Fruit fly (Drosophila melanogaster) whole organism, prepupa: ENCODE results near the gene Cyt-c1L.

ENCODE experiments used
- CG11902 ChIP-seq: fragments of 200-800 bp; sonication (Bioruptor generic); optimal IDR thresholded peaks from 3 replicates; lab custom pipeline; 2016; ENCODE audit warnings: missing biosample characterization, missing genetic modification characterization
- Hr38 ChIP-seq: sonication (Bioruptor generic); optimal IDR thresholded peaks from 2 replicates; lab custom pipeline; 2016; ENCODE audit warnings: missing biosample characterization, missing genetic modification characterization
- Lpt ChIP-seq: fragments of 200-800 bp; sonication (Bioruptor generic); optimal IDR thresholded peaks from 3 replicates; lab custom pipeline; 2016; ENCODE audit warnings: missing biosample characterization, missing genetic modification characterization
- Met ChIP-seq: fragments of 200-800 bp; sonication (Bioruptor generic); optimal IDR thresholded peaks from 3 replicates; lab custom pipeline; 2016; ENCODE audit warnings: missing biosample characterization, missing genetic modification characterization
- cyc ChIP-seq: fragments of 200-800 bp; sonication (Bioruptor generic); optimal IDR thresholded peaks from 3 replicates; lab custom pipeline; 2016; ENCODE audit warnings: missing biosample characterization, missing genetic modification characterization
- pdm3 ChIP-seq: fragments of 200-800 bp; sonication (Bioruptor generic); optimal IDR thresholded peaks from 3 replicates; lab custom pipeline; 2016; ENCODE audit warnings: missing biosample characterization, missing genetic modification characterization

DNA sequence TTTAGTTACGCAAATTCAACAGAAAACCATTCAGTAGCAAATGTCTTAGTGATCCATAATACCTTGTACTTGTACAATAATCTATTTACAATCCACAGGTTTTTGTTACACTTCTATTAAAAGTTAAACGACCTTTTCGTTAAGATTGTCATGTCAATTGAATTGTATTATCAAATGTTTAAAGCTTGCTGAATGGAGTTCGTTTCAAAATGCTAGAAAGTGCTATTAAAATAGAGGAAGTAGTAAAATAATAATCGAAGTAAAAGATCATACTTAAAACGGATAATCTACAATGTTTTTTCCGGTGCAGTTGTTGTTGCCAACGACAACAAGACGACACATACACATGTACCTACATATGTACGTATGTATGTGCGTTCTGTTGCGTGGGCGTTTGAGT, 14.1 kb upstream of the Cyt-c1L start:
- TF ChIP-seq Hr38 (GFP tag; lab: Kevin White, UChicago): no peak
- peak; percentile 11 for TF ChIP-seq Met (GFP tag; lab: Kevin White, UChicago)
- TF ChIP-seq CG11902 (GFP tag; lab: Kevin White, UChicago): no peak
- TF ChIP-seq Lpt: no peak
- no peak for TF ChIP-seq cyc (GFP tag; lab: Kevin White, UChicago)
- TF ChIP-seq pdm3 (GFP tag; lab: Kevin White, UChicago): no peak
